Worm (Caenorhabditis elegans) whole organism, L2 larva: Measurements from ENCODE around the gene Y55F3BR.6.
A peak's percentile ranks its signal among the peaks of the same experiment; 100 is the strongest.

Experiments used
- ceh-16 ChIP-seq: fragments of 150-350 bp; optimal IDR thresholded peaks from 2 replicates; lab custom pipeline; 2014; ENCODE audit warnings: missing biosample characterization, missing genetic modification characterization
- egl-27 ChIP-seq: sonication (generic microtip); optimal IDR thresholded peaks from 3 replicates; lab custom pipeline; 2017; ENCODE audit warnings: missing biosample characterization, missing genetic modification reagents, missing genetic modification characterization
- nhr-237 ChIP-seq: fragments of 150-350 bp; optimal IDR thresholded peaks from 2 replicates; lab custom pipeline; 2014; ENCODE audit warnings: missing biosample characterization, missing genetic modification characterization

DNA sequence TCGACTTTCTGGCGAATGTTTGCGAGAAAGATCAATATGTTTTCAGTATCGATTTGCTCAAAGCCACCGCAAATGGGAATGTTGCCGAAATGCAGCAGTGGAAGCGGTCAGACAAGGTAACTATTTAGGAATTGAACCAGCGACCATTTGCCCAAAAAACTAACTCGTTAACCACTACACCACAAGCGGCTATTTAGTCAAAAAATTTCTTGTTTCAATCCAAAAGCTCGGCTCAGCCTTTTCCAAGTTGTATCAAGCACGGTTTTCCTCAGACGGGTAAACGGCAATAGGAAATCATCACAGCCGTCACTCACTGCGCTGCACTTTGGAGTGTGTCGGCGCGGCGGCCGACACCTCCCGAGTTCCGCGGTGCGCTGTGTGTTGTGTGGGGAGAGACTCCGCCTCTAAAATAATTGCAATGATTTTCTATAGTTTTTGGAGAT lies 24.9 kb upstream of the Y55F3BR.6 start:
- no peak for TF ChIP-seq ceh-16 (tag; lab: Kevin White, UChicago)
- TF ChIP-seq nhr-237 (tag; lab: Kevin White, UChicago) = no peak
- peak; percentile 53 for TF ChIP-seq egl-27 (tag; lab: Kevin White, UChicago)
